Fruit fly (Drosophila melanogaster) whole organism, prepupa: ENCODE results near the gene nub.

ENCODE experiments used
- Blimp-1 ChIP-seq: fragments of 200-800 bp; sonication (Bioruptor generic); optimal IDR thresholded peaks from 3 replicates; lab custom pipeline; 2017; ENCODE audit warnings: missing biosample characterization, missing genetic modification characterization, mild to moderate bottlenecking, moderate library complexity, missing genetic modification reagents
- CG10631 ChIP-seq: fragments of 200-800 bp; sonication (Bioruptor generic); optimal IDR thresholded peaks from 2 replicates; lab custom pipeline; 2016; ENCODE audit warnings: missing biosample characterization, missing genetic modification characterization
- CG10669 ChIP-seq: fragments of 200-800 bp; sonication (Bioruptor generic); optimal IDR thresholded peaks from 3 replicates; lab custom pipeline; 2018; ENCODE audit warnings: missing biosample characterization, mild to moderate bottlenecking, missing genetic modification characterization, moderate library complexity
- CG11294 ChIP-seq: fragments of 200-800 bp; sonication (Bioruptor generic); IDR thresholded peaks from 2 replicates; pipeline ENCODE4 v1.3.6; 2022; ENCODE audit warnings: missing biosample characterization, missing genetic modification characterization
- CG11762 ChIP-seq: fragments of 200-800 bp; sonication (Bioruptor generic); optimal IDR thresholded peaks from 3 replicates; lab custom pipeline; 2016; ENCODE audit warnings: missing biosample characterization, missing genetic modification characterization; ENCODE audit not compliant: insufficient read depth
- CG11902 ChIP-seq: fragments of 200-800 bp; sonication (Bioruptor generic); optimal IDR thresholded peaks from 3 replicates; lab custom pipeline; 2016; ENCODE audit warnings: missing biosample characterization, missing genetic modification characterization
- CG15336 ChIP-seq: fragments of 200-800 bp; sonication (Bioruptor generic); IDR thresholded peaks from 2 replicates; pipeline ENCODE4 v1.3.6; 2022; ENCODE audit warnings: missing biosample characterization, missing genetic modification characterization
- CG1621 ChIP-seq: fragments of 200-800 bp; sonication (Bioruptor generic); optimal IDR thresholded peaks from 3 replicates; lab custom pipeline; 2018; ENCODE audit warnings: missing biosample characterization, mild to moderate bottlenecking, missing genetic modification characterization
- CG31627 ChIP-seq: fragments of 200-800 bp; sonication (Bioruptor generic); optimal IDR thresholded peaks from 3 replicates; lab custom pipeline; 2016; ENCODE audit warnings: missing biosample characterization, missing genetic modification characterization
- CG32006 ChIP-seq: fragments of 200-800 bp; sonication (Bioruptor generic); optimal IDR thresholded peaks from 3 replicates; lab custom pipeline; 2017; ENCODE audit warnings: missing biosample characterization, mild to moderate bottlenecking, missing genetic modification characterization
- CG3919 ChIP-seq: fragments of 200-800 bp; sonication (Bioruptor generic); optimal IDR thresholded peaks from 3 replicates; lab custom pipeline; 2016; ENCODE audit warnings: missing biosample characterization, missing genetic modification characterization
- CG4318 ChIP-seq: fragments of 200-800 bp; sonication (Bioruptor generic); optimal IDR thresholded peaks from 3 replicates; lab custom pipeline; 2017; ENCODE audit warnings: missing biosample characterization, mild to moderate bottlenecking, missing genetic modification characterization
- CG6163 ChIP-seq: fragments of 200-800 bp; sonication (Bioruptor generic); IDR thresholded peaks from 3 replicates; pipeline ENCODE4 v1.3.6; 2022; ENCODE audit warnings: missing biosample characterization, missing genetic modification characterization
- CG6276 ChIP-seq: fragments of 200-800 bp; sonication (Bioruptor generic); optimal IDR thresholded peaks from 2 replicates; lab custom pipeline; 2017; ENCODE audit warnings: missing biosample characterization, mild to moderate bottlenecking, missing genetic modification characterization
- CG6792 ChIP-seq: fragments of 200-800 bp; sonication (Bioruptor generic); optimal IDR thresholded peaks from 3 replicates; lab custom pipeline; 2016; ENCODE audit warnings: missing biosample characterization, missing genetic modification characterization
- CG6854 ChIP-seq: fragments of 200-800 bp; sonication (Bioruptor generic); optimal IDR thresholded peaks from 2 replicates; lab custom pipeline; 2017; ENCODE audit warnings: missing biosample characterization, mild to moderate bottlenecking, missing genetic modification characterization
- CG7368 ChIP-seq: fragments of 200-800 bp; sonication (Bioruptor generic); optimal IDR thresholded peaks from 3 replicates; lab custom pipeline; 2016; ENCODE audit warnings: missing biosample characterization, missing genetic modification characterization
- CG8319 ChIP-seq: fragments of 200-800 bp; sonication (Bioruptor generic); optimal IDR thresholded peaks from 3 replicates; lab custom pipeline; 2016; ENCODE audit warnings: missing biosample characterization, missing genetic modification characterization
- Eip75B ChIP-seq: fragments of 200-800 bp; sonication (Bioruptor generic); optimal IDR thresholded peaks from 3 replicates; lab custom pipeline; 2016; ENCODE audit warnings: missing biosample characterization, missing genetic modification characterization
- Eip78C ChIP-seq: fragments of 200-800 bp; sonication (Bioruptor generic); peaks from one replicate; lab custom pipeline; 2016; ENCODE audit warnings: missing biosample characterization, missing genetic modification characterization
- Eip93F ChIP-seq: fragments of 200-800 bp; sonication (Bioruptor generic); optimal IDR thresholded peaks from 2 replicates; lab custom pipeline; 2016; ENCODE audit warnings: missing biosample characterization, mild to moderate bottlenecking, missing genetic modification characterization
- Ets21C ChIP-seq: fragments of 200-800 bp; sonication (Bioruptor generic); optimal IDR thresholded peaks from 3 replicates; lab custom pipeline; 2016; ENCODE audit warnings: missing biosample characterization, missing genetic modification characterization
- Hr38 ChIP-seq: sonication (Bioruptor generic); optimal IDR thresholded peaks from 2 replicates; lab custom pipeline; 2016; ENCODE audit warnings: missing biosample characterization, missing genetic modification characterization
- Hr39 ChIP-seq: fragments of 200-800 bp; sonication (Bioruptor generic); optimal IDR thresholded peaks from 2 replicates; lab custom pipeline; 2016; ENCODE audit warnings: missing biosample characterization, missing genetic modification characterization
- Hr4 ChIP-seq: fragments of 200-800 bp; sonication (Bioruptor generic); optimal IDR thresholded peaks from 3 replicates; lab custom pipeline; 2016; ENCODE audit warnings: missing biosample characterization, missing genetic modification characterization
- Lpt ChIP-seq: fragments of 200-800 bp; sonication (Bioruptor generic); optimal IDR thresholded peaks from 3 replicates; lab custom pipeline; 2016; ENCODE audit warnings: missing biosample characterization, missing genetic modification characterization
- OdsH ChIP-seq: fragments of 200-800 bp; sonication (Bioruptor generic); optimal IDR thresholded peaks from 3 replicates; lab custom pipeline; 2016; ENCODE audit warnings: missing biosample characterization, missing genetic modification characterization
- Smox ChIP-seq: fragments of 200-800 bp; sonication (Bioruptor generic); optimal IDR thresholded peaks from 3 replicates; lab custom pipeline; 2016; ENCODE audit warnings: missing biosample characterization, missing genetic modification characterization
- Sox14 ChIP-seq: fragments of 200-800 bp; sonication (Bioruptor generic); optimal IDR thresholded peaks from 3 replicates; lab custom pipeline; 2016; ENCODE audit warnings: missing biosample characterization, missing genetic modification characterization
- Sox15 ChIP-seq: fragments of 200-800 bp; sonication (Bioruptor generic); optimal IDR thresholded peaks from 3 replicates; lab custom pipeline; 2016; ENCODE audit warnings: missing biosample characterization, missing genetic modification characterization
- acj6 ChIP-seq: fragments of 200-800 bp; sonication (Bioruptor generic); optimal IDR thresholded peaks from 3 replicates; lab custom pipeline; 2016; ENCODE audit warnings: missing biosample characterization, missing genetic modification characterization
- cyc ChIP-seq: fragments of 200-800 bp; sonication (Bioruptor generic); optimal IDR thresholded peaks from 3 replicates; lab custom pipeline; 2016; ENCODE audit warnings: missing biosample characterization, missing genetic modification characterization
- dac ChIP-seq: fragments of 200-800 bp; sonication (Bioruptor generic); optimal IDR thresholded peaks from 2 replicates; lab custom pipeline; 2017; ENCODE audit warnings: missing biosample characterization, mild to moderate bottlenecking, missing genetic modification characterization
- dsx ChIP-seq: fragments of 200-800 bp; optimal IDR thresholded peaks from 3 replicates; lab custom pipeline; 2019; ENCODE audit warnings: missing biosample characterization, mild to moderate bottlenecking, missing genetic modification characterization, moderate library complexity; ENCODE audit not compliant: poor library complexity, severe bottlenecking
- eg ChIP-seq: fragments of 200-800 bp; sonication (Bioruptor generic); IDR thresholded peaks from 3 replicates; pipeline ENCODE4 v1.3.6; 2022; ENCODE audit warnings: missing biosample characterization, missing genetic modification characterization
- esn ChIP-seq: fragments of 200-800 bp; sonication (Bioruptor generic); optimal IDR thresholded peaks from 2 replicates; lab custom pipeline; 2016; ENCODE audit warnings: missing biosample characterization, mild to moderate bottlenecking, missing genetic modification characterization, moderate library complexity
- fd59A ChIP-seq: fragments of 200-800 bp; sonication (Bioruptor generic); optimal IDR thresholded peaks from 2 replicates; lab custom pipeline; 2017; ENCODE audit warnings: missing biosample characterization, mild to moderate bottlenecking, missing genetic modification characterization, missing genetic modification reagents
- fd85E ChIP-seq: fragments of 200-800 bp; sonication (Bioruptor generic); optimal IDR thresholded peaks from 3 replicates; lab custom pipeline; 2016; ENCODE audit warnings: missing biosample characterization, missing genetic modification characterization
- lz ChIP-seq: fragments of 200-800 bp; sonication (Bioruptor generic); optimal IDR thresholded peaks from 3 replicates; lab custom pipeline; 2016; ENCODE audit warnings: missing biosample characterization, missing genetic modification characterization
- net ChIP-seq: fragments of 200-800 bp; sonication (Bioruptor generic); optimal IDR thresholded peaks from 3 replicates; lab custom pipeline; 2016; ENCODE audit warnings: missing biosample characterization, missing genetic modification characterization
- pdm3 ChIP-seq: fragments of 200-800 bp; sonication (Bioruptor generic); optimal IDR thresholded peaks from 3 replicates; lab custom pipeline; 2016; ENCODE audit warnings: missing biosample characterization, missing genetic modification characterization
- salr ChIP-seq, 2 experiments: fragments of 200-800 bp; sonication (Bioruptor generic); optimal IDR thresholded peaks; 3 replicates each; lab custom pipeline; 2016 to 2018; ENCODE audit warnings: missing biosample characterization in 2 of 2, missing genetic modification characterization in 2 of 2, mild to moderate bottlenecking in 1 of 2
- spab ChIP-seq: fragments of 200-800 bp; sonication (Bioruptor generic); optimal IDR thresholded peaks from 2 replicates; lab custom pipeline; 2017; ENCODE audit warnings: missing biosample characterization, mild to moderate bottlenecking, missing genetic modification characterization, missing genetic modification reagents
- svp ChIP-seq: fragments of 200-800 bp; sonication (Bioruptor generic); peaks from one replicate; lab custom pipeline; 2016; ENCODE audit warnings: missing biosample characterization, missing genetic modification characterization

Gene nub

DNA sequence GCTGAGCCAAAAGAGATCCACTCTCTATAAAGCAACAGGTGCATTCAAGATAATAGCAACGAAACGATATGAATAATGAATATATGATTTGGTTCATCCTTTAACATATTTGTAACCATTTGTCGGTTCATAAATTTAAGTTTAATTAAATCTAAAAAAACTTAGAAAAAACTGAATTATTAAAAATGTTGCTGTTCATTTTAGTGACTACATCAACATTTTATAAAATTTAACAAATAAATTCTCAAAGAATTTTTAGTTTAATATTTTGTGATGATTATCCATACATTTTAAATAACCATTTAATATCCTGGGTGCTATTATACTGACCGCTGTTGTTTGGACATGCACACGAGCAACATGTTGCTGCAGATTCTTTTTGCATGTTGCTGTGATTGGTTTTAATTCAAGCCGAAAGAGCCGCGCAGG is 14.8 kb downstream of the nub start (continued):
- TF ChIP-seq Sox15 (GFP tag; lab: Kevin White, UChicago) (no peak), spab (peak; percentile 73), CG11902 (GFP tag; lab: Kevin White, UChicago) (peak; percentile 3), pdm3 (peak; percentile 65), dsx (peak; percentile 71), CG11294 (GFP tag; lab: Robert Waterston, UW) (no peak), Eip93F (GFP tag; lab: Kevin White, UChicago) (no peak), CG10669 (peak; percentile 67), CG6276 (GFP tag; lab: Kevin White, UChicago) (peak; percentile 45), Ets21C (GFP tag; lab: Kevin White, UChicago) (peak; percentile 22), Sox14 (peak; percentile 33), acj6 (GFP tag; lab: Kevin White, UChicago) (peak; percentile 68)

DNA sequence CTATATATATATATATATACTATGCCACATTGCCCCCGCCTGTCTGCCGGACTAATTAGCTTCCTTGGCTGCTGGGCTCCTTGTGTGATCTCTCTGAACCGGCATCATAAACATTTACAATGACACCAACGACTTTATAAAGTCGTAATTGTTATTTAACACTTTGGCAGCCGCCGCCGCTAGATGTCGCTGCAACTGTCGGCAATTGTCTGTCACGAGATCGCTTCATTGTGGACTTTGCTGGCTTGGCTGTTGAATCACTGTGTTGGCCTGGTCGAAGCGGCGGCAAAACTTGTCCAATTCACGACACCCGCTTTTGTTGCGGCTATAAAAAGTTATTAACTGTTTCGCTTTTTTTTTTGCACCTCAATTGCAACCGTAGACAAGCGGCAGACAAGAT is 15.4 kb downstream of the nub start:
- TF ChIP-seq salr (GFP tag; optimal IDR thresholded peaks at IDR 0.05; lab: Kevin White, UChicago) (no peak), Eip78C (GFP tag; lab: Kevin White, UChicago) (no peak), net (GFP tag; lab: Kevin White, UChicago) (no peak), CG10669 (no peak), spab (no peak), eg (GFP tag; lab: Robert Waterston, UW) (no peak), Sox15 (GFP tag; lab: Kevin White, UChicago) (no peak), CG31627 (GFP tag; lab: Kevin White, UChicago) (no peak), Hr39 (GFP tag; lab: Kevin White, UChicago) (no peak), Hr38 (GFP tag; lab: Kevin White, UChicago) (no peak), acj6 (GFP tag; lab: Kevin White, UChicago) (no peak), CG6792 (no peak), CG6276 (GFP tag; lab: Kevin White, UChicago) (no peak), fd59A (GFP tag; lab: Kevin White, UChicago) (no peak), pdm3 (no peak), Ets21C (GFP tag; lab: Kevin White, UChicago) (no peak), CG6854 (GFP tag; lab: Kevin White, UChicago) (no peak), Smox (GFP tag; lab: Kevin White, UChicago) (no peak), lz (no peak)

DNA sequence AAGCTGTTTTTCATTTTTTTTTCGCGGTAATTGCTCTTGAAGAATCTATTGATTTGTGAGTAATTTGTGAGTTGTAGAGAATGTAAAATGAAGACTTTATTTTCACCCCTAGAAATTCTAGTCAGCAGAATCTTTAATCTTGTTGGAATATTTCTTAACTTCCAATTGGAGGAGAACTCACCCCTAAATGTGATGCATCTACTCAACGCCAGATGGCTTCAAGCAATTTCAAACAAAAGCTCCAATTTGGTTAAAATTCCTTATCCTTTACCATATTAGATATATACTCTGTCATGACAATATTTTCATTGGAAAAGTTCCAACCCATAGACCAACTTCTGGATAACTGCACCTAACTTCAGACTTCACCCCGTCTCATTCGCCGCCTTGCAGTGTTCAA is 16.0 kb downstream of the nub start:
- TF ChIP-seq OdsH (GFP tag; lab: Kevin White, UChicago) (no peak), svp (GFP tag; lab: Kevin White, UChicago) (peak; percentile 16)

DNA sequence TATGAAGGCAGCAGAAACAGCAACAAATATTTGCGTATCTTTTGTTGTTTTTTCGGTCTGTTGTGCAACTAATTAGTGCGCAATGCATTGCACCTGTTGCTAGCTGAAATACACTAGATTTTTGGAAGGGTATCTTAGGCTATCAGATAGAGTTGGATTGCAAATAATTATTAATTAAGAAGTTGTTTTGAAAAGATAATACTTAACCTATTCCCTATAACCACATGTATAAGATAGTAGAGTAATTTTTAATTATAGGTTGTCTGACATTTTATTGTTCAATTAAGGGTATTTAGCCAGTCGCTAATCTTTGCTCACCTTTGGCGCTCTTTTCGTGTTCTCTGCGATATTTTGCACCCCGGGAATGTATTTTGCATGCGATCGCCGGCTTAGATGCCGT is 17.3 kb downstream of the nub start:
- TF ChIP-seq Sox15 (GFP tag; lab: Kevin White, UChicago) (no peak), fd85E (GFP tag; lab: Kevin White, UChicago) (no peak), pdm3 (peak; percentile 8), Blimp-1 (GFP tag; lab: Kevin White, UChicago) (no peak), CG1621 (tag; lab: Kevin White, UChicago) (no peak), Eip78C (GFP tag; lab: Kevin White, UChicago) (peak; percentile 62), CG11294 (GFP tag; lab: Robert Waterston, UW) (peak; percentile 37; the same call in 1 of the 2 replicates), CG32006 (GFP tag; lab: Kevin White, UChicago) (peak; percentile 33), CG6276 (GFP tag; lab: Kevin White, UChicago) (peak; percentile 6), CG6163 (no peak), eg (GFP tag; lab: Robert Waterston, UW) (peak; percentile 60), dac (no peak), CG15336 (GFP tag; lab: Robert Waterston, UW) (peak; percentile 51), net (GFP tag; lab: Kevin White, UChicago) (no peak), CG10669 (no peak), CG31627 (GFP tag; lab: Kevin White, UChicago) (no peak), Hr4 (GFP tag; lab: Kevin White, UChicago) (peak; percentile 31), esn (GFP tag; lab: Kevin White, UChicago) (no peak), CG7368 (GFP tag; lab: Kevin White, UChicago) (no peak), svp (GFP tag; lab: Kevin White, UChicago) (peak; percentile 17), cyc (GFP tag; lab: Kevin White, UChicago) (no peak), CG6792 (no peak), Sox14 (no peak), CG8319 (GFP tag; lab: Kevin White, UChicago) (no peak), OdsH (GFP tag; lab: Kevin White, UChicago) (peak; percentile 12), CG3919 (peak; percentile 3), Eip75B (GFP tag; lab: Kevin White, UChicago) (no peak), Hr39 (GFP tag; lab: Kevin White, UChicago) (no peak), CG10631 (GFP tag; lab: Kevin White, UChicago) (peak; percentile 15), CG11762 (GFP tag; lab: Kevin White, UChicago) (no peak), CG4318 (GFP tag; lab: Kevin White, UChicago) (no peak), salr (GFP tag; optimal IDR thresholded peaks at IDR 0.05; lab: Kevin White, UChicago) (no peak), Lpt (no peak)
